Fruit fly (Drosophila melanogaster): ENCODE measurements around the gene CG1440.

DNA sequence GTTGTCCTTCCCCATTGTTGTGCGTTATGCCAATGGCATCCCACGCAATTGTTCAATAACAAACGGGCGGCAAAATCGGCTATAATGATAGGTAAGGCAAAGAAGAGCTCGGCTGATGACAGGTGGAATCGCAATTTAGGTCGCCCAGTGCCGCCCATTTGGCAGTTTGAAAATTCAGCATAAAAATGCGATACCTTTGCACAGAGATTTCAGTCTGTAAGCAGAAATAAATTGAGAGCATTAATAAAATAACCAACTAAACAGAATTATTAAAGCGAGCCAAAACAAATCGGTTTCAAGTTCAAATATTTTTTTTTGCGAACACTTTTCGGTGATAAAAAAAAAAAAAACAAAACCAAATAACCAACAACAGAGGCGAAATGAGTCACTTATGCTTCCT is 46.8 kb downstream of the CG1440 start, which contains the start of gene CG33223:
- TF ChIP-seq h (optimal IDR thresholded peaks at IDR 0.05) (no peak), Myc (optimal IDR thresholded peaks at IDR 0.05) (no peak), psq (optimal IDR thresholded peaks at IDR 0.05) (no peak), Sin3A (optimal IDR thresholded peaks at IDR 0.05) (no peak)
